Fruit fly (Drosophila melanogaster): ENCODE data around the gene out.

The out gene

dm6 chrX:19298785-19299114, 23.2 kb downstream of the out start (continued):
- TF ChIP-seq fd3F (GFP tag; optimal IDR thresholded peaks at IDR 0.05) = peak; percentile 4
- no peak for TF ChIP-seq CG4854 (GFP tag; optimal IDR thresholded peaks at IDR 0.05)
- peak; percentile 18 to 61 for TF ChIP-seq chif (GFP tag; optimal IDR thresholded peaks at IDR 0.05)
- TF ChIP-seq CG9437 (GFP tag; optimal IDR thresholded peaks at IDR 0.05) = no peak
- no peak for TF ChIP-seq hb (GFP tag; IDR thresholded peaks at IDR 0.05; ENCODE audit: partially characterized antibody)
- TF ChIP-seq Fer1 (GFP tag; optimal IDR thresholded peaks at IDR 0.05) = no peak
- peak; percentile 46 for TF ChIP-seq Xbp1 (GFP tag; optimal IDR thresholded peaks at IDR 0.05)
- peak; percentile 60 for TF ChIP-seq CG17568 (GFP tag; optimal IDR thresholded peaks at IDR 0.05)
- TF ChIP-seq CG31224 (GFP tag; IDR thresholded peaks at IDR 0.05) = no peak
- TF ChIP-seq ap (GFP tag; IDR thresholded peaks at IDR 0.05) = no peak
- TF ChIP-seq CG6791 (GFP tag; IDR thresholded peaks at IDR 0.05; ENCODE audit: partially characterized antibody) = no peak
- no peak for TF ChIP-seq CG1832 (GFP tag; optimal IDR thresholded peaks at IDR 0.05)
- TF ChIP-seq Atf3 (GFP tag; optimal IDR thresholded peaks at IDR 0.05) = no peak
- TF ChIP-seq Bgb (GFP tag; IDR thresholded peaks at IDR 0.05; ENCODE audit: partially characterized antibody) = no peak
- peak; percentile 18 for TF ChIP-seq D19A (tag; optimal IDR thresholded peaks at IDR 0.05)
- no peak; the same call in 1 of the 2 replicates for TF ChIP-seq al (GFP tag; IDR thresholded peaks at IDR 0.05)
- peak; percentile 13; the same call in 1 of the 2 replicates for TF ChIP-seq CG14667 (GFP tag; IDR thresholded peaks at IDR 0.05)
- no peak for TF ChIP-seq inv (GFP tag; IDR thresholded peaks at IDR 0.05; ENCODE audit: partially characterized antibody)
- TF ChIP-seq esg (GFP tag; conservative IDR thresholded peaks at IDR 0.05) = no peak; the same call in 1 of the 2 replicates
- peak; percentile 0 for TF ChIP-seq CG8924 (tag; optimal IDR thresholded peaks at IDR 0.05)
- TF ChIP-seq CG2889 (GFP tag; IDR thresholded peaks at IDR 0.05) = no peak
- no peak; the same call in 1 of the 2 replicates for TF ChIP-seq E2f2 (GFP tag; IDR thresholded peaks at IDR 0.05)
- peak; percentile 48; the same call in 1 of the 3 replicates for TF ChIP-seq otp (GFP tag; IDR thresholded peaks at IDR 0.05)
- peak; percentile 26 for TF ChIP-seq CG18599 (GFP tag; optimal IDR thresholded peaks at IDR 0.05)
- TF ChIP-seq CG17361 (GFP tag; IDR thresholded peaks at IDR 0.05) = no peak; the same call in 2 of the 3 replicates
- peak in 1 of 2 experiments; percentile 93 for TF ChIP-seq Trl (optimal IDR thresholded peaks at IDR 0.05)
- TF ChIP-seq Trl (GFP tag; optimal IDR thresholded peaks at IDR 0.05) = no peak
- peak; percentile 41; the same call in 2 of the 3 replicates for TF ChIP-seq ase (GFP tag; IDR thresholded peaks at IDR 0.05)
- no peak for TF ChIP-seq CG13894 (tag; optimal IDR thresholded peaks at IDR 0.05)
- TF ChIP-seq ro (GFP tag; IDR thresholded peaks at IDR 0.05) = no peak
- TF ChIP-seq croc (GFP tag; conservative IDR thresholded peaks at IDR 0.05) = 0 out of 3 replicates have a peak, but pooled peaks have one; percentile 24
- peak; percentile 35 for TF ChIP-seq CG10209 (GFP tag; optimal IDR thresholded peaks at IDR 0.05)
- TF ChIP-seq Taf1 (GFP tag; IDR thresholded peaks at IDR 0.05) = 0 out of 2 replicates have a peak, but pooled peaks have one; percentile 15
- TF ChIP-seq CG12391 (tag; optimal IDR thresholded peaks at IDR 0.05) = peak; percentile 67
- TF ChIP-seq fd96Cb (tag; optimal IDR thresholded peaks at IDR 0.05) = peak; percentile 47
- no peak for TF ChIP-seq pzg (GFP tag; optimal IDR thresholded peaks at IDR 0.05)
- peak; percentile 48 for TF ChIP-seq CG18476 (GFP tag; optimal IDR thresholded peaks at IDR 0.05)
- peak; percentile 53 for TF ChIP-seq Sox102F (GFP tag; optimal IDR thresholded peaks at IDR 0.05)
- TF ChIP-seq Hr51 (GFP tag; optimal IDR thresholded peaks at IDR 0.05) = peak in 1 of 2 experiments; percentile 62
- no peak for TF ChIP-seq Deaf1 (tag; optimal IDR thresholded peaks at IDR 0.05)
- TF ChIP-seq CG8944 (GFP tag; optimal IDR thresholded peaks at IDR 0.05) = peak; percentile 20
- no peak for TF ChIP-seq HLH4C (GFP tag; IDR thresholded peaks at IDR 0.05; ENCODE audit: partially characterized antibody)
- TF ChIP-seq Dip2 (GFP tag; IDR thresholded peaks at IDR 0.05) = no peak
- no peak for TF ChIP-seq MBD-R2 (GFP tag; IDR thresholded peaks at IDR 0.05)
- TF ChIP-seq oc (tag; optimal IDR thresholded peaks at IDR 0.05) = peak; percentile 22
- no peak for TF ChIP-seq CG32767 (GFP tag; IDR thresholded peaks at IDR 0.05)
- TF ChIP-seq Elba2 (GFP tag; optimal IDR thresholded peaks at IDR 0.05) = no peak
- no peak for TF ChIP-seq Sry-β (GFP tag; optimal IDR thresholded peaks at IDR 0.05)
- TF ChIP-seq ERR (GFP tag; optimal IDR thresholded peaks at IDR 0.05) = no peak
- 0 out of 2 replicates have a peak, but pooled peaks have one; percentile 13 for TF ChIP-seq Nf-YA (GFP tag; IDR thresholded peaks at IDR 0.05)
- TF ChIP-seq CG32772 (GFP tag; IDR thresholded peaks at IDR 0.05) = peak; percentile 31; the same call in 1 of the 2 replicates

Data from whole organism, embryonic.